Worm (Caenorhabditis elegans) whole organism, late embryonic: Measurements from ENCODE around the gene D2085.7.

Experiments used
- C08G9.2 ChIP-seq: sonication (generic microtip); optimal IDR thresholded peaks from 2 replicates; lab custom pipeline; 2016; ENCODE audit warnings: mild to moderate bottlenecking, missing genetic modification characterization, moderate library complexity, missing compliant biosample characterization
- ceh-34 ChIP-seq: sonication (generic microtip); optimal IDR thresholded peaks from 2 replicates; lab custom pipeline; 2016; ENCODE audit warnings: mild to moderate bottlenecking, missing genetic modification characterization, missing compliant biosample characterization
- ceh-6 ChIP-seq: fragments of 200-800 bp; sonication (Bioruptor generic); optimal IDR thresholded peaks from 2 replicates; lab custom pipeline; 2018; ENCODE audit warnings: mild to moderate bottlenecking, missing genetic modification characterization, missing compliant biosample characterization
- hlh-6 ChIP-seq: sonication (generic microtip); optimal IDR thresholded peaks from 2 replicates; lab custom pipeline; 2016; ENCODE audit warnings: missing genotype, missing genetic modification characterization, missing compliant biosample characterization
- nhr-11 ChIP-seq: fragments of 150-350 bp; optimal IDR thresholded peaks from 2 replicates; lab custom pipeline; 2014; ENCODE audit warnings: missing biosample characterization, missing genetic modification characterization
- odd-2 ChIP-seq: sonication (generic microtip); optimal IDR thresholded peaks from 2 replicates; lab custom pipeline; 2017; ENCODE audit warnings: antibody characterized with exemption, mild to moderate bottlenecking, missing genetic modification characterization, missing compliant biosample characterization
- pag-3 ChIP-seq: sonication (generic microtip); optimal IDR thresholded peaks from 2 replicates; lab custom pipeline; 2016; ENCODE audit warnings: missing compliant biosample characterization, missing genetic modification characterization, borderline replicate concordance
- unc-55 ChIP-seq: sonication (generic microtip); optimal IDR thresholded peaks from 2 replicates; lab custom pipeline; 2017; ENCODE audit warnings: missing biosample characterization, missing genetic modification reagents, missing genetic modification characterization

DNA sequence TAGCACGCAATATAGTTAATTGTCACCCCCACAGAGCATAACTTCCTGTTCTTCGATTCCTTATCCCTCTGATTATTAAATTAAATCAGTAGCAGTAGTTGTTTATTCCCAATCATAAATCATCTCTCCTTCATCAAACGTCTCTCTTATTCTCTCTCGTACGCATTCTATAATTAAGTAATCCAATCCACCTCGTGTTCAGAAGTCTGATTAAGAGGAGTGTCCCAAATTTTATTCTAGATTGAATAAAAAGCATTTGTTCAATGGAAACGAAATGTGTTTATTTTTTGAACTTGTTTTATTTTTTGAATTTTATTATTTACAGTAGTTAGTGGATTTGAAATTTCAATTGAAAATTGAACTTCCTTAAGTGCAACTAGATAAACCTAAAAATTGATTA is 29.9 kb upstream of the D2085.7 start:
- TF ChIP-seq ceh-34 (no peak), ceh-6 (GFP tag; lab: Kevin White, UChicago) (no peak), odd-2 (no peak), unc-55 (GFP tag; lab: Kevin White, UChicago) (no peak), C08G9.2 (no peak), pag-3 (tag; lab: Kevin White, UChicago) (no peak), hlh-6 (no peak), nhr-11 (tag; lab: Kevin White, UChicago) (no peak)
